Worm (Caenorhabditis elegans) whole organism, L2 larva: ENCODE measurements around the gene C03E10.1.

Source experiments
- ama-1 ChIP-seq: fragments of 150-350 bp; optimal IDR thresholded peaks from 2 replicates; lab custom pipeline; 2018; ENCODE audit warnings: inconsistent platforms
- fos-1 ChIP-seq: fragments of 150-350 bp; optimal IDR thresholded peaks from 2 replicates; lab custom pipeline; 2014; ENCODE audit warnings: missing biosample characterization, missing genetic modification characterization
- mab-5 ChIP-seq: fragments of 150-350 bp; optimal IDR thresholded peaks from 2 replicates; lab custom pipeline; 2014; ENCODE audit warnings: missing biosample characterization, missing genetic modification characterization
- mdl-1 ChIP-seq, 2 experiments: fragments of 150-350 bp in 1 of 2; sonication (generic microtip) in 1 of 2; optimal IDR thresholded peaks; 2 replicates each; lab custom pipeline; 2017; ENCODE audit warnings: missing biosample characterization in 2 of 2, missing genetic modification characterization in 2 of 2
- nhr-10 ChIP-seq: sonication (generic microtip); optimal IDR thresholded peaks from 2 replicates; lab custom pipeline; 2017; ENCODE audit warnings: missing biosample characterization, missing genetic modification characterization
- nhr-11 ChIP-seq: fragments of 150-350 bp; optimal IDR thresholded peaks from 2 replicates; lab custom pipeline; 2014; ENCODE audit warnings: missing biosample characterization, missing genetic modification characterization
- nhr-129 ChIP-seq: fragments of 150-350 bp; optimal IDR thresholded peaks from 2 replicates; lab custom pipeline; 2014; ENCODE audit warnings: missing biosample characterization, missing genetic modification characterization
- nhr-25 ChIP-seq: fragments of 150-350 bp; sonication (generic microtip); optimal IDR thresholded peaks from 3 replicates; lab custom pipeline; 2014; ENCODE audit warnings: missing biosample characterization, missing genetic modification characterization
- nhr-6 ChIP-seq: fragments of 150-350 bp; optimal IDR thresholded peaks from 2 replicates; lab custom pipeline; 2014; ENCODE audit warnings: missing biosample characterization, missing genetic modification characterization
- skn-1 ChIP-seq: sonication (generic microtip); optimal IDR thresholded peaks from 2 replicates; lab custom pipeline; 2017; ENCODE audit warnings: missing biosample characterization, missing genetic modification characterization
- snpc-4 ChIP-seq: fragments of 150-350 bp; optimal IDR thresholded peaks from 2 replicates; lab custom pipeline; 2014; ENCODE audit warnings: missing biosample characterization, missing genetic modification characterization
- unc-62 ChIP-seq: fragments of 150-350 bp; optimal IDR thresholded peaks from 2 replicates; lab custom pipeline; 2014; ENCODE audit warnings: missing biosample characterization, missing genetic modification reagents, missing genetic modification characterization

DNA sequence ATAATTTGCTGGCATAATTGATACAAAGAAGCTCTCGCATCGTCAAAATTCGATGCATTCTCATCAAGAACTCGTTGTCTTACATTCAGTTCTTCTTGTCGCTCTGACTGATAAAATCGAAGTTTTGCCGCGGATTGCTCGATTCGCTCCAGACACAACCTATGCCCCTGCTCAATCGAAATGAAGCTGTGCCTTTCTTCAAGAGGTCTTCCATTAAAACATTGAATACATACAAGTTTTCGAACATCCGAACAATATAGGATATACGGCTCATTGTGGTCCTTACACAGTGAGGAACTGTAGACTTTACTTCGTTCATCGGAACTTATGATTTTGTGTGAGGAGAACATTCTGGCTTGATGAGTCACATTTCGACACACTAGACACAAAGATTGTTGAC, 29.9 kb downstream of the C03E10.1 start:
- TF ChIP-seq snpc-4 (tag; lab: Kevin White, UChicago): no peak
- TF ChIP-seq nhr-25 (tag; lab: Kevin White, UChicago): no peak
- TF ChIP-seq mab-5 (tag; lab: Kevin White, UChicago): no peak
- TF ChIP-seq unc-62 (GFP tag; lab: Kevin White, UChicago): no peak
- no peak for TF ChIP-seq nhr-10 (tag; lab: Kevin White, UChicago)
- no peak for TF ChIP-seq skn-1 (tag; lab: Kevin White, UChicago)
- no peak for TF ChIP-seq nhr-129 (tag; lab: Kevin White, UChicago)
- TF ChIP-seq nhr-11 (tag; lab: Kevin White, UChicago): no peak
- no peak for TF ChIP-seq nhr-6 (tag; lab: Kevin White, UChicago)
- TF ChIP-seq ama-1: no peak
- no peak for TF ChIP-seq fos-1 (tag; lab: Kevin White, UChicago)
- TF ChIP-seq mdl-1 (tag; optimal IDR thresholded peaks at IDR 0.05; lab: Kevin White, UChicago): no peak
